Worm (Caenorhabditis elegans) whole organism, L2 larva: ENCODE data around the gene C26B2.8.

Experiments
- C34F6.9 ChIP-seq: fragments of 150-350 bp; optimal IDR thresholded peaks from 2 replicates; lab custom pipeline; 2014; ENCODE audit warnings: missing biosample characterization, missing genetic modification characterization
- F13H6.1 ChIP-seq: sonication (generic microtip); optimal IDR thresholded peaks from 2 replicates; lab custom pipeline; 2016; ENCODE audit warnings: missing genetic modification characterization, missing compliant biosample characterization
- R02D3.7 ChIP-seq: fragments of 150-350 bp; optimal IDR thresholded peaks from 2 replicates; lab custom pipeline; 2014; ENCODE audit warnings: missing biosample characterization, missing genetic modification characterization
- Y55F3AM.14 ChIP-seq: fragments of 200-800 bp; sonication (Bioruptor generic); optimal IDR thresholded peaks from 2 replicates; lab custom pipeline; 2018; ENCODE audit warnings: mild to moderate bottlenecking, missing genetic modification characterization, missing compliant biosample characterization
- ZK546.5 ChIP-seq: sonication (generic microtip); optimal IDR thresholded peaks from 2 replicates; lab custom pipeline; 2017; ENCODE audit warnings: missing biosample characterization, missing genetic modification characterization
- alr-1 ChIP-seq: fragments of 150-350 bp; optimal IDR thresholded peaks from 2 replicates; lab custom pipeline; 2014; ENCODE audit warnings: missing biosample characterization, missing genetic modification characterization
- aly-2 ChIP-seq: fragments of 150-350 bp; optimal IDR thresholded peaks from 2 replicates; lab custom pipeline; 2014; ENCODE audit warnings: missing biosample characterization, missing genetic modification characterization
- ama-1 ChIP-seq: fragments of 150-350 bp; optimal IDR thresholded peaks from 2 replicates; lab custom pipeline; 2018; ENCODE audit warnings: inconsistent platforms
- blmp-1 ChIP-seq: sonication (generic microtip); optimal IDR thresholded peaks from 2 replicates; lab custom pipeline; 2017; ENCODE audit warnings: missing genetic modification characterization, mild to moderate bottlenecking, missing compliant biosample characterization, antibody characterized with exemption, moderate library complexity; ENCODE audit not compliant: insufficient read depth
- ceh-16 ChIP-seq: fragments of 150-350 bp; optimal IDR thresholded peaks from 2 replicates; lab custom pipeline; 2014; ENCODE audit warnings: missing biosample characterization, missing genetic modification characterization
- ceh-82 ChIP-seq: fragments of 150-350 bp; optimal IDR thresholded peaks from 2 replicates; lab custom pipeline; 2014; ENCODE audit warnings: missing biosample characterization, missing genetic modification characterization
- crh-2 ChIP-seq: sonication (generic microtip); optimal IDR thresholded peaks from 2 replicates; lab custom pipeline; 2017; ENCODE audit warnings: missing biosample characterization, missing genetic modification characterization
- dmd-4 ChIP-seq: sonication (generic microtip); optimal IDR thresholded peaks from 2 replicates; lab custom pipeline; 2017; ENCODE audit warnings: missing biosample characterization, missing genetic modification characterization
- egl-27 ChIP-seq: sonication (generic microtip); optimal IDR thresholded peaks from 3 replicates; lab custom pipeline; 2017; ENCODE audit warnings: missing biosample characterization, missing genetic modification reagents, missing genetic modification characterization
- elt-1 ChIP-seq: fragments of 150-350 bp; optimal IDR thresholded peaks from 2 replicates; lab custom pipeline; 2014; ENCODE audit warnings: missing biosample characterization, missing genetic modification characterization
- elt-3 ChIP-seq: sonication (generic microtip); optimal IDR thresholded peaks from 2 replicates; lab custom pipeline; 2017; ENCODE audit warnings: missing biosample characterization, missing genetic modification characterization
- fos-1 ChIP-seq: fragments of 150-350 bp; optimal IDR thresholded peaks from 2 replicates; lab custom pipeline; 2014; ENCODE audit warnings: missing biosample characterization, missing genetic modification characterization
- gmeb-1 ChIP-seq: fragments of 150-350 bp; optimal IDR thresholded peaks from 2 replicates; lab custom pipeline; 2014; ENCODE audit warnings: missing biosample characterization, missing genetic modification characterization
- lin-11 ChIP-seq: fragments of 150-350 bp; sonication (generic microtip); optimal IDR thresholded peaks from 2 replicates; lab custom pipeline; 2014; ENCODE audit warnings: missing biosample characterization, missing genetic modification characterization, inconsistent platforms, mixed read lengths
- lin-13 ChIP-seq: fragments of 150-350 bp; optimal IDR thresholded peaks from 2 replicates; lab custom pipeline; 2014; ENCODE audit warnings: missing biosample characterization, missing genetic modification reagents, missing genetic modification characterization
- lin-39 ChIP-seq: fragments of 150-350 bp; optimal IDR thresholded peaks from 2 replicates; lab custom pipeline; 2014; ENCODE audit warnings: missing biosample characterization, missing genetic modification reagents, missing genetic modification characterization
- lsy-2 ChIP-seq, 2 experiments: fragments of 150-350 bp in 1 of 2; sonication (generic microtip) in 1 of 2; optimal IDR thresholded peaks; 2 replicates each; lab custom pipeline; 2014 to 2017; ENCODE audit warnings: missing biosample characterization in 2 of 2, missing genetic modification characterization in 2 of 2
- mab-5 ChIP-seq: fragments of 150-350 bp; optimal IDR thresholded peaks from 2 replicates; lab custom pipeline; 2014; ENCODE audit warnings: missing biosample characterization, missing genetic modification characterization
- mbf-1 ChIP-seq: sonication (generic microtip); optimal IDR thresholded peaks from 2 replicates; lab custom pipeline; 2017; ENCODE audit warnings: missing biosample characterization, missing genetic modification characterization
- mdl-1 ChIP-seq, 2 experiments: fragments of 150-350 bp in 1 of 2; sonication (generic microtip) in 1 of 2; optimal IDR thresholded peaks; 2 replicates each; lab custom pipeline; 2017; ENCODE audit warnings: missing biosample characterization in 2 of 2, missing genetic modification characterization in 2 of 2
- nhr-10 ChIP-seq: sonication (generic microtip); optimal IDR thresholded peaks from 2 replicates; lab custom pipeline; 2017; ENCODE audit warnings: missing biosample characterization, missing genetic modification characterization
- nhr-11 ChIP-seq: fragments of 150-350 bp; optimal IDR thresholded peaks from 2 replicates; lab custom pipeline; 2014; ENCODE audit warnings: missing biosample characterization, missing genetic modification characterization
- nhr-12 ChIP-seq: fragments of 150-350 bp; optimal IDR thresholded peaks from 2 replicates; lab custom pipeline; 2014; ENCODE audit warnings: missing biosample characterization, missing genetic modification characterization
- nhr-129 ChIP-seq: fragments of 150-350 bp; optimal IDR thresholded peaks from 2 replicates; lab custom pipeline; 2014; ENCODE audit warnings: missing biosample characterization, missing genetic modification characterization
- nhr-21 ChIP-seq: fragments of 150-350 bp; optimal IDR thresholded peaks from 2 replicates; lab custom pipeline; 2014; ENCODE audit warnings: missing biosample characterization, missing genetic modification characterization
- nhr-23 ChIP-seq: fragments of 150-350 bp; optimal IDR thresholded peaks from 2 replicates; lab custom pipeline; 2014; ENCODE audit warnings: missing biosample characterization, missing genetic modification reagents, missing genetic modification characterization
- nhr-237 ChIP-seq: fragments of 150-350 bp; optimal IDR thresholded peaks from 2 replicates; lab custom pipeline; 2014; ENCODE audit warnings: missing biosample characterization, missing genetic modification characterization
- nhr-25 ChIP-seq: fragments of 150-350 bp; sonication (generic microtip); optimal IDR thresholded peaks from 3 replicates; lab custom pipeline; 2014; ENCODE audit warnings: missing biosample characterization, missing genetic modification characterization
- nhr-6 ChIP-seq: fragments of 150-350 bp; optimal IDR thresholded peaks from 2 replicates; lab custom pipeline; 2014; ENCODE audit warnings: missing biosample characterization, missing genetic modification characterization
- nhr-77 ChIP-seq: fragments of 150-350 bp; optimal IDR thresholded peaks from 2 replicates; lab custom pipeline; 2014; ENCODE audit warnings: missing biosample characterization, missing genetic modification characterization
- peb-1 ChIP-seq: fragments of 150-350 bp; optimal IDR thresholded peaks from 2 replicates; lab custom pipeline; 2014; ENCODE audit warnings: missing biosample characterization, missing genetic modification characterization
- sem-4 ChIP-seq: fragments of 150-350 bp; optimal IDR thresholded peaks from 2 replicates; lab custom pipeline; 2014; ENCODE audit warnings: missing biosample characterization, missing genetic modification reagents, missing genetic modification characterization
- skn-1 ChIP-seq: sonication (generic microtip); optimal IDR thresholded peaks from 2 replicates; lab custom pipeline; 2017; ENCODE audit warnings: missing biosample characterization, missing genetic modification characterization
- sma-3 ChIP-seq: sonication (generic microtip); optimal IDR thresholded peaks from 2 replicates; lab custom pipeline; 2016; ENCODE audit warnings: missing genetic modification reagents, missing genetic modification characterization, missing compliant biosample characterization
- sma-9 ChIP-seq, 2 experiments: fragments of 150-350 bp in 1 of 2; sonication (generic microtip) in 1 of 2; optimal IDR thresholded peaks; 2 replicates each; lab custom pipeline; 2014 to 2016; ENCODE audit warnings: missing genetic modification characterization in 2 of 2, mild to moderate bottlenecking in 1 of 2, missing biosample characterization in 1 of 2, missing compliant biosample characterization in 1 of 2, missing genetic modification reagents in 1 of 2, moderate library complexity in 1 of 2
- snpc-4 ChIP-seq: fragments of 150-350 bp; optimal IDR thresholded peaks from 2 replicates; lab custom pipeline; 2014; ENCODE audit warnings: missing biosample characterization, missing genetic modification characterization
- unc-39 ChIP-seq: fragments of 150-350 bp; optimal IDR thresholded peaks from 2 replicates; lab custom pipeline; 2014; ENCODE audit warnings: missing biosample characterization, missing genetic modification characterization
- unc-55 ChIP-seq: fragments of 150-350 bp; sonication (generic microtip); optimal IDR thresholded peaks from 3 replicates; lab custom pipeline; 2014; ENCODE audit warnings: missing biosample characterization, missing genetic modification reagents, missing genetic modification characterization
- unc-62 ChIP-seq: fragments of 150-350 bp; optimal IDR thresholded peaks from 2 replicates; lab custom pipeline; 2014; ENCODE audit warnings: missing biosample characterization, missing genetic modification reagents, missing genetic modification characterization
- zag-1 ChIP-seq: fragments of 150-350 bp; optimal IDR thresholded peaks from 2 replicates; lab custom pipeline; 2014; ENCODE audit warnings: missing biosample characterization, missing genetic modification characterization
- ztf-1 ChIP-seq: fragments of 200-800 bp; sonication (Bioruptor generic); conservative IDR thresholded peaks from 2 replicates; pipeline ENCODE4 v1.3.6; 2022; ENCODE audit warnings: missing genetic modification characterization, missing compliant biosample characterization
- ztf-11 ChIP-seq: sonication (generic microtip); optimal IDR thresholded peaks from 2 replicates; lab custom pipeline; 2017; ENCODE audit warnings: missing biosample characterization, missing genetic modification characterization
- ztf-4 ChIP-seq: fragments of 150-350 bp; optimal IDR thresholded peaks from 2 replicates; lab custom pipeline; 2014; ENCODE audit warnings: missing biosample characterization, missing genetic modification characterization

C26B2.8 gene

ce11 chrIV:8040610-8041317, 26.8 kb downstream of the C26B2.8 start (continued):
- TF ChIP-seq ztf-4 (tag; lab: Kevin White, UChicago) = no peak

DNA sequence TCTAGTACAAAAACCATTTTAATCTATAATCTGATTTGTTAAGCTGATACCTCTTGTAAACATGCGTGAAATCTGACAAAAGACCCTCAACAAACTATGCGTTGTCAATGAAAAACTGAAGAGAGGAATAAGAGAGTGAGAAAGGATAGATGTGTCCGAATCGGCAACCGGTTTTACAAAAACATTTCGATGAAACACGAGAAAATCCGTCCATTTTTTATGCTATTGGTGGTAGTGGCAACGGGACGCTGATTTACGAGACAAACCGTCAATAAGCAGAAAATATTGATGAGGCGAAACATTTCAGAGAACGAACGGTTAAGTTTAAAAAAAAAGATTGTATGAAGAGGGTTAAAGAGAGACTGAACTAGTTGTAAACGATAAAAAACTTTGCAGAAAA, 28.1 kb downstream of the C26B2.8 start:
- TF ChIP-seq nhr-23 (tag; lab: Kevin White, UChicago) (no peak), fos-1 (peak; percentile 33), ztf-1 (GFP tag; lab: Robert Waterston, UW) (no peak), nhr-129 (tag; lab: Kevin White, UChicago) (peak; percentile 10), nhr-21 (tag; lab: Kevin White, UChicago) (peak; percentile 46), blmp-1 (tag; lab: Kevin White, UChicago) (no peak), ama-1 (lab: Kevin White, UChicago) (no peak), ceh-16 (tag; lab: Kevin White, UChicago) (no peak), lin-13 (GFP tag; lab: Kevin White, UChicago) (no peak), sma-9 (GFP tag; optimal IDR thresholded peaks at IDR 0.05; lab: Kevin White, UChicago) (peak; percentile 48), sma-9 (tag; optimal IDR thresholded peaks at IDR 0.05; lab: Kevin White, UChicago) (no peak), nhr-12 (tag; lab: Kevin White, UChicago) (no peak), peb-1 (tag; lab: Kevin White, UChicago) (no peak), unc-62 (GFP tag; lab: Kevin White, UChicago) (no peak), egl-27 (tag; lab: Kevin White, UChicago) (no peak), C34F6.9 (tag; lab: Kevin White, UChicago) (no peak), nhr-237 (tag; lab: Kevin White, UChicago) (no peak), ceh-82 (tag; lab: Kevin White, UChicago) (no peak), dmd-4 (tag; lab: Kevin White, UChicago) (no peak), skn-1 (tag; lab: Kevin White, UChicago) (no peak), nhr-11 (tag; lab: Kevin White, UChicago) (no peak), ZK546.5 (tag; lab: Kevin White, UChicago) (no peak), crh-2 (tag; lab: Kevin White, UChicago) (peak; percentile 26), snpc-4 (tag; lab: Kevin White, UChicago) (no peak), gmeb-1 (tag; lab: Kevin White, UChicago) (no peak), nhr-25 (peak; percentile 81), mbf-1 (tag; lab: Kevin White, UChicago) (no peak), R02D3.7 (tag; lab: Kevin White, UChicago) (no peak), Y55F3AM.14 (GFP tag; lab: Kevin White, UChicago) (no peak), elt-1 (tag; lab: Kevin White, UChicago) (no peak), mdl-1 (tag; optimal IDR thresholded peaks at IDR 0.05; lab: Kevin White, UChicago) (no peak), unc-55 (GFP tag; lab: Kevin White, UChicago) (no peak), zag-1 (tag; lab: Kevin White, UChicago) (no peak), nhr-6 (tag; lab: Kevin White, UChicago) (peak; percentile 16), nhr-77 (no peak), alr-1 (no peak), lin-39 (tag; lab: Kevin White, UChicago) (no peak), nhr-10 (tag; lab: Kevin White, UChicago) (no peak), aly-2 (no peak), elt-3 (tag; lab: Kevin White, UChicago) (no peak), ztf-4 (tag; lab: Kevin White, UChicago) (no peak), mab-5 (no peak), lin-11 (tag; lab: Kevin White, UChicago) (no peak), F13H6.1 (tag; lab: Kevin White, UChicago) (peak; percentile 10), sem-4 (tag; lab: Kevin White, UChicago) (no peak), lsy-2 (tag; optimal IDR thresholded peaks at IDR 0.05; lab: Kevin White, UChicago) (no peak), ztf-11 (tag; lab: Kevin White, UChicago) (no peak), unc-39 (tag; lab: Kevin White, UChicago) (no peak), sma-3 (GFP tag; lab: Kevin White, UChicago) (peak; percentile 31)
- TF ChIP-seq, all 48 proteins: peak for 9
